Worm (Caenorhabditis elegans) whole organism, L2 larva: ENCODE results near the gene R07E5.15.
A peak's percentile ranks its signal among the peaks of the same experiment; 100 is the strongest.
"Not testable (repeated sequence)": the region's sequence is repeated elsewhere in the genome, so short reads cannot be mapped to it uniquely, and the experiment has no call there.

Experiments used
- C34F6.9 ChIP-seq: fragments of 150-350 bp; optimal IDR thresholded peaks from 2 replicates; lab custom pipeline; 2014; ENCODE audit warnings: missing biosample characterization, missing genetic modification characterization
- F13H6.1 ChIP-seq: sonication (generic microtip); optimal IDR thresholded peaks from 2 replicates; lab custom pipeline; 2016; ENCODE audit warnings: missing genetic modification characterization, missing compliant biosample characterization
- R02D3.7 ChIP-seq: fragments of 150-350 bp; optimal IDR thresholded peaks from 2 replicates; lab custom pipeline; 2014; ENCODE audit warnings: missing biosample characterization, missing genetic modification characterization
- Y55F3AM.14 ChIP-seq: fragments of 200-800 bp; sonication (Bioruptor generic); optimal IDR thresholded peaks from 2 replicates; lab custom pipeline; 2018; ENCODE audit warnings: mild to moderate bottlenecking, missing genetic modification characterization, missing compliant biosample characterization
- ZK546.5 ChIP-seq: sonication (generic microtip); optimal IDR thresholded peaks from 2 replicates; lab custom pipeline; 2017; ENCODE audit warnings: missing biosample characterization, missing genetic modification characterization
- alr-1 ChIP-seq: fragments of 150-350 bp; optimal IDR thresholded peaks from 2 replicates; lab custom pipeline; 2014; ENCODE audit warnings: missing biosample characterization, missing genetic modification characterization
- aly-2 ChIP-seq: fragments of 150-350 bp; optimal IDR thresholded peaks from 2 replicates; lab custom pipeline; 2014; ENCODE audit warnings: missing biosample characterization, missing genetic modification characterization
- ama-1 ChIP-seq: fragments of 150-350 bp; optimal IDR thresholded peaks from 2 replicates; lab custom pipeline; 2018; ENCODE audit warnings: inconsistent platforms
- crh-2 ChIP-seq: sonication (generic microtip); optimal IDR thresholded peaks from 2 replicates; lab custom pipeline; 2017; ENCODE audit warnings: missing biosample characterization, missing genetic modification characterization
- dmd-4 ChIP-seq: sonication (generic microtip); optimal IDR thresholded peaks from 2 replicates; lab custom pipeline; 2017; ENCODE audit warnings: missing biosample characterization, missing genetic modification characterization
- egl-27 ChIP-seq: sonication (generic microtip); optimal IDR thresholded peaks from 3 replicates; lab custom pipeline; 2017; ENCODE audit warnings: missing biosample characterization, missing genetic modification reagents, missing genetic modification characterization
- elt-3 ChIP-seq: sonication (generic microtip); optimal IDR thresholded peaks from 2 replicates; lab custom pipeline; 2017; ENCODE audit warnings: missing biosample characterization, missing genetic modification characterization
- fos-1 ChIP-seq: fragments of 150-350 bp; optimal IDR thresholded peaks from 2 replicates; lab custom pipeline; 2014; ENCODE audit warnings: missing biosample characterization, missing genetic modification characterization
- gmeb-1 ChIP-seq: fragments of 150-350 bp; optimal IDR thresholded peaks from 2 replicates; lab custom pipeline; 2014; ENCODE audit warnings: missing biosample characterization, missing genetic modification characterization
- lin-11 ChIP-seq: fragments of 150-350 bp; sonication (generic microtip); optimal IDR thresholded peaks from 2 replicates; lab custom pipeline; 2014; ENCODE audit warnings: missing biosample characterization, missing genetic modification characterization, inconsistent platforms, mixed read lengths
- lin-13 ChIP-seq: fragments of 150-350 bp; optimal IDR thresholded peaks from 2 replicates; lab custom pipeline; 2014; ENCODE audit warnings: missing biosample characterization, missing genetic modification reagents, missing genetic modification characterization
- lsy-2 ChIP-seq, 2 experiments: fragments of 150-350 bp in 1 of 2; sonication (generic microtip) in 1 of 2; optimal IDR thresholded peaks; 2 replicates each; lab custom pipeline; 2014 to 2017; ENCODE audit warnings: missing biosample characterization in 2 of 2, missing genetic modification characterization in 2 of 2
- mab-5 ChIP-seq: fragments of 150-350 bp; optimal IDR thresholded peaks from 2 replicates; lab custom pipeline; 2014; ENCODE audit warnings: missing biosample characterization, missing genetic modification characterization
- mdl-1 ChIP-seq, 2 experiments: fragments of 150-350 bp in 1 of 2; sonication (generic microtip) in 1 of 2; optimal IDR thresholded peaks; 2 replicates each; lab custom pipeline; 2017; ENCODE audit warnings: missing biosample characterization in 2 of 2, missing genetic modification characterization in 2 of 2
- nhr-10 ChIP-seq: sonication (generic microtip); optimal IDR thresholded peaks from 2 replicates; lab custom pipeline; 2017; ENCODE audit warnings: missing biosample characterization, missing genetic modification characterization
- nhr-11 ChIP-seq: fragments of 150-350 bp; optimal IDR thresholded peaks from 2 replicates; lab custom pipeline; 2014; ENCODE audit warnings: missing biosample characterization, missing genetic modification characterization
- nhr-12 ChIP-seq: fragments of 150-350 bp; optimal IDR thresholded peaks from 2 replicates; lab custom pipeline; 2014; ENCODE audit warnings: missing biosample characterization, missing genetic modification characterization
- nhr-129 ChIP-seq: fragments of 150-350 bp; optimal IDR thresholded peaks from 2 replicates; lab custom pipeline; 2014; ENCODE audit warnings: missing biosample characterization, missing genetic modification characterization
- nhr-21 ChIP-seq: fragments of 150-350 bp; optimal IDR thresholded peaks from 2 replicates; lab custom pipeline; 2014; ENCODE audit warnings: missing biosample characterization, missing genetic modification characterization
- nhr-23 ChIP-seq: fragments of 150-350 bp; optimal IDR thresholded peaks from 2 replicates; lab custom pipeline; 2014; ENCODE audit warnings: missing biosample characterization, missing genetic modification reagents, missing genetic modification characterization
- nhr-237 ChIP-seq: fragments of 150-350 bp; optimal IDR thresholded peaks from 2 replicates; lab custom pipeline; 2014; ENCODE audit warnings: missing biosample characterization, missing genetic modification characterization
- nhr-25 ChIP-seq: fragments of 150-350 bp; sonication (generic microtip); optimal IDR thresholded peaks from 3 replicates; lab custom pipeline; 2014; ENCODE audit warnings: missing biosample characterization, missing genetic modification characterization
- nhr-6 ChIP-seq: fragments of 150-350 bp; optimal IDR thresholded peaks from 2 replicates; lab custom pipeline; 2014; ENCODE audit warnings: missing biosample characterization, missing genetic modification characterization
- nhr-77 ChIP-seq: fragments of 150-350 bp; optimal IDR thresholded peaks from 2 replicates; lab custom pipeline; 2014; ENCODE audit warnings: missing biosample characterization, missing genetic modification characterization
- sem-4 ChIP-seq: fragments of 150-350 bp; optimal IDR thresholded peaks from 2 replicates; lab custom pipeline; 2014; ENCODE audit warnings: missing biosample characterization, missing genetic modification reagents, missing genetic modification characterization
- skn-1 ChIP-seq: sonication (generic microtip); optimal IDR thresholded peaks from 2 replicates; lab custom pipeline; 2017; ENCODE audit warnings: missing biosample characterization, missing genetic modification characterization
- sma-3 ChIP-seq: sonication (generic microtip); optimal IDR thresholded peaks from 2 replicates; lab custom pipeline; 2016; ENCODE audit warnings: missing genetic modification reagents, missing genetic modification characterization, missing compliant biosample characterization
- sma-9 ChIP-seq, 2 experiments: fragments of 150-350 bp in 1 of 2; sonication (generic microtip) in 1 of 2; optimal IDR thresholded peaks; 2 replicates each; lab custom pipeline; 2014 to 2016; ENCODE audit warnings: missing genetic modification characterization in 2 of 2, mild to moderate bottlenecking in 1 of 2, missing biosample characterization in 1 of 2, missing compliant biosample characterization in 1 of 2, missing genetic modification reagents in 1 of 2, moderate library complexity in 1 of 2
- snpc-4 ChIP-seq: fragments of 150-350 bp; optimal IDR thresholded peaks from 2 replicates; lab custom pipeline; 2014; ENCODE audit warnings: missing biosample characterization, missing genetic modification characterization
- unc-39 ChIP-seq: fragments of 150-350 bp; optimal IDR thresholded peaks from 2 replicates; lab custom pipeline; 2014; ENCODE audit warnings: missing biosample characterization, missing genetic modification characterization
- unc-55 ChIP-seq: fragments of 150-350 bp; sonication (generic microtip); optimal IDR thresholded peaks from 3 replicates; lab custom pipeline; 2014; ENCODE audit warnings: missing biosample characterization, missing genetic modification reagents, missing genetic modification characterization
- unc-62 ChIP-seq: fragments of 150-350 bp; optimal IDR thresholded peaks from 2 replicates; lab custom pipeline; 2014; ENCODE audit warnings: missing biosample characterization, missing genetic modification reagents, missing genetic modification characterization
- ztf-1 ChIP-seq: fragments of 200-800 bp; sonication (Bioruptor generic); conservative IDR thresholded peaks from 2 replicates; pipeline ENCODE4 v1.3.6; 2022; ENCODE audit warnings: missing genetic modification characterization, missing compliant biosample characterization
- ztf-11 ChIP-seq: sonication (generic microtip); optimal IDR thresholded peaks from 2 replicates; lab custom pipeline; 2017; ENCODE audit warnings: missing biosample characterization, missing genetic modification characterization
- ztf-4 ChIP-seq: fragments of 150-350 bp; optimal IDR thresholded peaks from 2 replicates; lab custom pipeline; 2014; ENCODE audit warnings: missing biosample characterization, missing genetic modification characterization

R07E5.15 gene

ce11 chrIII:4414041-4414440, 12.8 kb downstream of the R07E5.15 start:
- TF ChIP-seq F13H6.1 (tag; lab: Kevin White, UChicago), result peak; percentile 45
- peak; percentile 32 for TF ChIP-seq nhr-129 (tag; lab: Kevin White, UChicago)
- peak; percentile 36 for TF ChIP-seq Y55F3AM.14
- peak; percentile 38 for TF ChIP-seq lin-13 (GFP tag; lab: Kevin White, UChicago)
- TF ChIP-seq sma-9 (GFP tag; optimal IDR thresholded peaks at IDR 0.05; lab: Kevin White, UChicago), result peak; percentile 79
- not testable (repeated sequence) for TF ChIP-seq sma-9 (tag; optimal IDR thresholded peaks at IDR 0.05; lab: Kevin White, UChicago)
- peak; percentile 40 for TF ChIP-seq sma-3
- TF ChIP-seq nhr-25, result peak; percentile 37
- TF ChIP-seq nhr-6 (tag; lab: Kevin White, UChicago), result peak; percentile 16
- peak; percentile 12 for TF ChIP-seq fos-1
- TF ChIP-seq C34F6.9 (tag; lab: Kevin White, UChicago), result peak; percentile 73
- peak; percentile 97 for TF ChIP-seq snpc-4 (tag; lab: Kevin White, UChicago)
- TF ChIP-seq egl-27 (tag; lab: Kevin White, UChicago), result peak; percentile 13
- TF ChIP-seq lsy-2 (tag; optimal IDR thresholded peaks at IDR 0.05; lab: Kevin White, UChicago), result peak; percentile 46 to 73
- peak; percentile 17 for TF ChIP-seq nhr-21
- peak; percentile 36 for TF ChIP-seq crh-2 (tag; lab: Kevin White, UChicago)
- peak; percentile 69 for TF ChIP-seq unc-55 (GFP tag; lab: Kevin White, UChicago)
- TF ChIP-seq gmeb-1 (tag; lab: Kevin White, UChicago), result peak; percentile 53

DNA sequence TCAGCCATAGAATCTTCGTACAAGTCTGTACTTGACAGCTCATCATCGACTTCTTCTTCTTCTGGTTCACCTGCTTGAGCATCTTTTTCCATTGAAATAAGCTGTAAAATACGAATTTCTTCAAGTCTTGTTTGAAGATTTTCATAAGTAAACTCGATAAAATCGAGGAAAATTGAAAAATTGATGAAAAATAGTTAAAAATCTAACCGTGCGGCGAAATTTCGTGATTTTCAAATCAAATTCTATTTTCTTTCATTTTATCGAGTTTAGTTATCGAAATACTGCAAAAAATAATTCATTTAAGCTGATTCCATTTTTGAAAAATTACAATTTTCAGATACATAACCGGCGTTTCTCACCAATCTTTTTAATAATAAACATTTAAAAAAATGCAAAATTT, 13.9 kb downstream of the R07E5.15 start, which contains the start of gene R07E5.11:
R07E5.11 (minus strand) TSS at position 101 of the 400 bp plus-strand sequence.
- no peak for TF ChIP-seq nhr-6 (tag; lab: Kevin White, UChicago)
- TF ChIP-seq nhr-11, result no peak
- no peak for TF ChIP-seq sma-9 (GFP tag; optimal IDR thresholded peaks at IDR 0.05; lab: Kevin White, UChicago)
- no peak for TF ChIP-seq sma-9 (tag; optimal IDR thresholded peaks at IDR 0.05; lab: Kevin White, UChicago)
- no peak for TF ChIP-seq nhr-77 (tag; lab: Kevin White, UChicago)
- no peak for TF ChIP-seq nhr-10 (tag; lab: Kevin White, UChicago)
- TF ChIP-seq R02D3.7 (tag; lab: Kevin White, UChicago), result no peak
- TF ChIP-seq egl-27 (tag; lab: Kevin White, UChicago), result no peak
- TF ChIP-seq dmd-4 (tag; lab: Kevin White, UChicago), result no peak
- TF ChIP-seq nhr-21, result no peak
- no peak for TF ChIP-seq nhr-129 (tag; lab: Kevin White, UChicago)
- no peak for TF ChIP-seq lsy-2 (tag; optimal IDR thresholded peaks at IDR 0.05; lab: Kevin White, UChicago)

ce11 chrIII:4417956-4418355, 16.7 kb downstream of the R07E5.15 start, which contains the start of the genes R07E5.19 and pdcd-2:
Gene R07E5.19 (minus strand): TSS chrIII:4418056.
Gene pdcd-2 (minus strand): TSS chrIII:4418057.
- TF ChIP-seq mdl-1 (tag; optimal IDR thresholded peaks at IDR 0.05; lab: Kevin White, UChicago), result no peak
- TF ChIP-seq crh-2 (tag; lab: Kevin White, UChicago), result no peak
- no peak for TF ChIP-seq ZK546.5 (tag; lab: Kevin White, UChicago)
- TF ChIP-seq ztf-11 (tag; lab: Kevin White, UChicago), result no peak
- no peak for TF ChIP-seq sma-3
- TF ChIP-seq ama-1 (lab: Kevin White, UChicago), result no peak
- TF ChIP-seq nhr-23 (tag; lab: Kevin White, UChicago), result no peak

- TF ChIP-seq aly-2 (tag; lab: Kevin White, UChicago) (no peak), sem-4 (tag; lab: Kevin White, UChicago) (no peak), lin-11 (tag; lab: Kevin White, UChicago) (peak; percentile 43), ztf-4 (tag; lab: Kevin White, UChicago) (no peak), nhr-129 (tag; lab: Kevin White, UChicago) (peak; percentile 38), mab-5 (tag; lab: Kevin White, UChicago) (peak; percentile 6), nhr-21 (peak; percentile 38), elt-3 (tag; lab: Kevin White, UChicago) (no peak), unc-55 (GFP tag; lab: Kevin White, UChicago) (peak; percentile 62), ZK546.5 (tag; lab: Kevin White, UChicago) (no peak), unc-62 (no peak), unc-39 (no peak), F13H6.1 (tag; lab: Kevin White, UChicago) (peak; percentile 59), sma-9 (GFP tag; optimal IDR thresholded peaks at IDR 0.05; lab: Kevin White, UChicago) (peak; percentile 61), sma-9 (tag; optimal IDR thresholded peaks at IDR 0.05; lab: Kevin White, UChicago) (no peak), C34F6.9 (tag; lab: Kevin White, UChicago) (peak; percentile 73), sma-3 (peak; percentile 67), snpc-4 (tag; lab: Kevin White, UChicago) (peak; percentile 58), mdl-1 (tag; optimal IDR thresholded peaks at IDR 0.05; lab: Kevin White, UChicago) (no peak), alr-1 (tag; lab: Kevin White, UChicago) (no peak), nhr-12 (no peak), nhr-10 (tag; lab: Kevin White, UChicago) (no peak), gmeb-1 (tag; lab: Kevin White, UChicago) (peak; percentile 88), ztf-1 (GFP tag; lab: Robert Waterston, UW) (no peak), lin-13 (GFP tag; lab: Kevin White, UChicago) (peak; percentile 52), R02D3.7 (tag; lab: Kevin White, UChicago) (no peak), lsy-2 (tag; optimal IDR thresholded peaks at IDR 0.05; lab: Kevin White, UChicago) (peak; percentile 61 to 82), skn-1 (tag; lab: Kevin White, UChicago) (no peak), Y55F3AM.14 (no peak), nhr-25 (peak; percentile 20), nhr-237 (no peak), crh-2 (tag; lab: Kevin White, UChicago) (peak; percentile 66), ama-1 (lab: Kevin White, UChicago) (peak; percentile 48)
Observed at ce11 chrIII:4419117-4419978, 18.1 kb downstream of the R07E5.15 start, which contains the start of the genes R07E5.7 and cku-80. Gene R07E5.7 (minus strand): TSS chrIII:4419167. Gene cku-80 (plus strand): TSS chrIII:4419848.
